Fruit fly (Drosophila melanogaster) whole organism, embryonic: ENCODE data around the gene Gr32a.

ENCODE experiments used
- Abd-B ChIP-seq: fragments of 200-800 bp; sonication (Bioruptor generic); optimal IDR thresholded peaks from 2 replicates; lab custom pipeline; 2018; ENCODE audit warnings: missing biosample characterization, mild to moderate bottlenecking, missing genetic modification characterization, moderate library complexity
- Adf1 ChIP-seq: fragments of 200-800 bp; sonication (Bioruptor generic); IDR thresholded peaks from 2 replicates; pipeline ENCODE4 v1.3.6; 2022; ENCODE audit warnings: missing biosample characterization, missing genetic modification characterization
- Antp ChIP-seq: fragments of 200-800 bp; sonication (Bioruptor generic); optimal IDR thresholded peaks from 3 replicates; lab custom pipeline; 2016; ENCODE audit warnings: missing biosample characterization, missing genetic modification characterization
- Atf-2 ChIP-seq: fragments of 200-800 bp; sonication (Bioruptor generic); optimal IDR thresholded peaks from 2 replicates; lab custom pipeline; 2016; ENCODE audit warnings: missing biosample characterization, missing genetic modification characterization
- CG10431 ChIP-seq: fragments of 200-800 bp; sonication (Bioruptor generic); optimal IDR thresholded peaks from 3 replicates; lab custom pipeline; 2018; ENCODE audit warnings: missing biosample characterization, mild to moderate bottlenecking, missing genetic modification characterization
- CG11093 ChIP-seq: fragments of 200-800 bp; sonication (Bioruptor generic); IDR thresholded peaks from 3 replicates; pipeline ENCODE4 v1.3.6; 2022; ENCODE audit warnings: missing biosample characterization, missing genetic modification characterization
- CG11696 ChIP-seq: fragments of 200-800 bp; sonication (Bioruptor generic); IDR thresholded peaks from 2 replicates; pipeline ENCODE4 v1.3.6; 2022; ENCODE audit warnings: missing biosample characterization, missing genetic modification characterization
- CG12071 ChIP-seq: fragments of 200-800 bp; sonication (Bioruptor generic); optimal IDR thresholded peaks from 3 replicates; lab custom pipeline; 2018; ENCODE audit warnings: missing biosample characterization, mild to moderate bottlenecking, missing genetic modification characterization
- CG12219 ChIP-seq: fragments of 200-800 bp; sonication (Bioruptor generic); optimal IDR thresholded peaks from 3 replicates; lab custom pipeline; 2018; ENCODE audit warnings: missing biosample characterization, mild to moderate bottlenecking, missing genetic modification characterization
- CG12942 ChIP-seq: fragments of 200-800 bp; sonication (Bioruptor generic); optimal IDR thresholded peaks from 3 replicates; lab custom pipeline; 2016; ENCODE audit warnings: missing biosample characterization, missing genetic modification characterization
- CG15269 ChIP-seq: fragments of 200-800 bp; sonication (Bioruptor generic); optimal IDR thresholded peaks from 2 replicates; lab custom pipeline; 2018; ENCODE audit warnings: missing biosample characterization, mild to moderate bottlenecking, missing genetic modification characterization, moderate library complexity
- CG17328 ChIP-seq: fragments of 200-800 bp; sonication (Bioruptor generic); IDR thresholded peaks from 2 replicates; pipeline ENCODE4 v1.3.6; 2022; ENCODE audit warnings: missing biosample characterization, missing genetic modification characterization
- CG2120 ChIP-seq: fragments of 200-800 bp; sonication (Bioruptor generic); optimal IDR thresholded peaks from 3 replicates; lab custom pipeline; 2016; ENCODE audit warnings: missing biosample characterization, missing genetic modification characterization
- CG2875 ChIP-seq: fragments of 200-800 bp; sonication (Bioruptor generic); optimal IDR thresholded peaks from 2 replicates; lab custom pipeline; 2017; ENCODE audit warnings: missing biosample characterization, mild to moderate bottlenecking, missing genetic modification characterization, missing genetic modification reagents
- CG30020 ChIP-seq: fragments of 200-800 bp; optimal IDR thresholded peaks from 2 replicates; lab custom pipeline; 2019; ENCODE audit warnings: missing biosample characterization, mild to moderate bottlenecking, missing genetic modification characterization, moderate library complexity
- CG32772 ChIP-seq: fragments of 200-800 bp; sonication (Bioruptor generic); IDR thresholded peaks from 2 replicates; pipeline ENCODE4 v1.3.6; 2022; ENCODE audit warnings: missing biosample characterization, missing genetic modification characterization
- CG33213 ChIP-seq: fragments of 200-800 bp; sonication (Bioruptor generic); optimal IDR thresholded peaks from 3 replicates; lab custom pipeline; 2016; ENCODE audit warnings: missing biosample characterization, missing genetic modification characterization
- CG34422 ChIP-seq: fragments of 200-800 bp; sonication (Bioruptor generic); IDR thresholded peaks from 3 replicates; pipeline ENCODE4 v1.3.6; 2022; ENCODE audit warnings: missing biosample characterization, missing genetic modification characterization
- CG4404 ChIP-seq: fragments of 200-800 bp; sonication (Bioruptor generic); IDR thresholded peaks from 2 replicates; pipeline ENCODE4 v1.3.6; 2022; ENCODE audit warnings: missing biosample characterization, missing genetic modification characterization
- CG4424 ChIP-seq: fragments of 200-800 bp; sonication (Bioruptor generic); optimal IDR thresholded peaks from 3 replicates; lab custom pipeline; 2016; ENCODE audit warnings: missing biosample characterization, missing genetic modification characterization
- CG7987 ChIP-seq: fragments of 200-800 bp; sonication (Bioruptor generic); optimal IDR thresholded peaks from 2 replicates; lab custom pipeline; 2018; ENCODE audit warnings: missing biosample characterization, mild to moderate bottlenecking, missing genetic modification characterization, moderate library complexity
- CG8924 ChIP-seq: fragments of 200-800 bp; optimal IDR thresholded peaks from 3 replicates; lab custom pipeline; 2019; ENCODE audit warnings: missing biosample characterization, mild to moderate bottlenecking, missing genetic modification characterization, moderate library complexity
- CG9437 ChIP-seq: fragments of 200-800 bp; sonication (Bioruptor generic); optimal IDR thresholded peaks from 2 replicates; lab custom pipeline; 2018; ENCODE audit warnings: missing biosample characterization, mild to moderate bottlenecking, missing genetic modification characterization
- Dek ChIP-seq: fragments of 200-800 bp; sonication (Bioruptor generic); optimal IDR thresholded peaks from 3 replicates; lab custom pipeline; 2019; ENCODE audit warnings: missing biosample characterization, mild to moderate bottlenecking, missing genetic modification characterization, moderate library complexity
- Fer3 ChIP-seq: fragments of 200-800 bp; sonication (Bioruptor generic); optimal IDR thresholded peaks from 2 replicates; lab custom pipeline; 2018; ENCODE audit warnings: missing biosample characterization, mild to moderate bottlenecking, missing genetic modification characterization, moderate library complexity
- HHEX ChIP-seq: fragments of 200-800 bp; sonication (Bioruptor generic); optimal IDR thresholded peaks from 3 replicates; lab custom pipeline; 2017; ENCODE audit warnings: missing biosample characterization, mild to moderate bottlenecking, missing genetic modification characterization, missing genetic modification reagents
- Kr ChIP-seq: fragments of 200-800 bp; sonication (Bioruptor generic); optimal IDR thresholded peaks from 2 replicates; lab custom pipeline; 2017; ENCODE audit warnings: missing biosample characterization, mild to moderate bottlenecking, missing genetic modification characterization
- MBD-R2 ChIP-seq: fragments of 200-800 bp; sonication (Bioruptor generic); IDR thresholded peaks from 2 replicates; pipeline ENCODE4 v1.3.6; 2022; ENCODE audit warnings: missing biosample characterization, missing genetic modification characterization
- MESR4 ChIP-seq: fragments of 200-800 bp; sonication (Bioruptor generic); optimal IDR thresholded peaks from 2 replicates; lab custom pipeline; 2018; ENCODE audit warnings: missing biosample characterization, mild to moderate bottlenecking, missing genetic modification characterization, moderate library complexity
- MTF-1 ChIP-seq: fragments of 200-800 bp; sonication (Bioruptor generic); optimal IDR thresholded peaks from 2 replicates; lab custom pipeline; 2018; ENCODE audit warnings: missing biosample characterization, mild to moderate bottlenecking, missing genetic modification characterization, borderline replicate concordance
- NFAT ChIP-seq: fragments of 200-800 bp; sonication (Bioruptor generic); IDR thresholded peaks from 2 replicates; pipeline ENCODE4 v1.3.6; 2022; ENCODE audit warnings: missing biosample characterization, missing genetic modification characterization
- Taf1 ChIP-seq: fragments of 200-800 bp; sonication (Bioruptor generic); IDR thresholded peaks from 2 replicates; pipeline ENCODE4 v1.3.6; 2022; ENCODE audit warnings: missing biosample characterization, missing genetic modification characterization
- YL-1 ChIP-seq: fragments of 200-800 bp; sonication (Bioruptor generic); optimal IDR thresholded peaks from 3 replicates; lab custom pipeline; 2017; ENCODE audit warnings: missing biosample characterization, mild to moderate bottlenecking, missing genetic modification characterization
- al ChIP-seq: fragments of 200-800 bp; sonication (Bioruptor generic); IDR thresholded peaks from 2 replicates; pipeline ENCODE4 v1.3.6; 2022; ENCODE audit warnings: missing biosample characterization, missing genetic modification characterization
- bigmax ChIP-seq: fragments of 200-800 bp; sonication (Bioruptor generic); optimal IDR thresholded peaks from 2 replicates; lab custom pipeline; 2018; ENCODE audit warnings: missing biosample characterization, mild to moderate bottlenecking, missing genetic modification characterization
- cg ChIP-seq: fragments of 200-800 bp; sonication (Bioruptor generic); optimal IDR thresholded peaks from 3 replicates; lab custom pipeline; 2019; ENCODE audit warnings: missing biosample characterization, mild to moderate bottlenecking, missing genetic modification characterization, moderate library complexity
- dpn ChIP-seq, 2 experiments: fragments of 200-800 bp; sonication (Bioruptor generic); optimal IDR thresholded peaks; 3 replicates each; lab custom pipeline; 2016; ENCODE audit warnings: missing biosample characterization in 2 of 2, missing genetic modification characterization in 2 of 2
- eve ChIP-seq, 2 experiments: fragments of >200 bp; optimal IDR thresholded peaks; 2 replicates each; lab custom pipeline; 2017; ENCODE audit warnings: missing biosample characterization in 2 of 2, missing genetic modification characterization in 2 of 2
- exex ChIP-seq: fragments of 200-800 bp; sonication (Bioruptor generic); optimal IDR thresholded peaks from 4 replicates; lab custom pipeline; 2018; ENCODE audit warnings: missing biosample characterization, mild to moderate bottlenecking, missing genetic modification characterization, moderate library complexity
- fd102C ChIP-seq: fragments of 200-800 bp; sonication (Bioruptor generic); optimal IDR thresholded peaks from 2 replicates; lab custom pipeline; 2018; ENCODE audit warnings: missing biosample characterization, mild to moderate bottlenecking, missing genetic modification characterization, moderate library complexity
- gem ChIP-seq: fragments of 200-800 bp; sonication (Bioruptor generic); optimal IDR thresholded peaks from 2 replicates; lab custom pipeline; 2019; ENCODE audit warnings: missing biosample characterization, mild to moderate bottlenecking, missing genetic modification characterization, moderate library complexity
- gt ChIP-seq: fragments of 200-800 bp; sonication (Bioruptor generic); IDR thresholded peaks from 2 replicates; pipeline ENCODE4 v1.3.6; 2022; ENCODE audit warnings: missing biosample characterization, missing genetic modification characterization
- h ChIP-seq: fragments of >200 bp; optimal IDR thresholded peaks from 2 replicates; lab custom pipeline; 2017
- klu ChIP-seq: fragments of 200-800 bp; sonication (Bioruptor generic); IDR thresholded peaks from 2 replicates; pipeline ENCODE4 v1.3.6; 2022; ENCODE audit warnings: missing biosample characterization, missing genetic modification characterization
- lab ChIP-seq: fragments of 200-800 bp; sonication (Bioruptor generic); optimal IDR thresholded peaks from 3 replicates; lab custom pipeline; 2017; ENCODE audit warnings: missing biosample characterization, missing genetic modification characterization, mild to moderate bottlenecking, moderate library complexity, missing genetic modification reagents
- oc ChIP-seq: fragments of 200-800 bp; sonication (Bioruptor generic); optimal IDR thresholded peaks from 2 replicates; lab custom pipeline; 2018; ENCODE audit warnings: missing biosample characterization, mild to moderate bottlenecking, missing genetic modification characterization, moderate library complexity
- otp ChIP-seq: fragments of 200-800 bp; sonication (Bioruptor generic); IDR thresholded peaks from 3 replicates; pipeline ENCODE4, ENCODE4 v1.3.6; 2022; ENCODE audit warnings: missing biosample characterization, missing genetic modification characterization
- pnt ChIP-seq: fragments of 200-800 bp; sonication (Bioruptor generic); optimal IDR thresholded peaks from 3 replicates; lab custom pipeline; 2016; ENCODE audit warnings: missing biosample characterization, missing genetic modification characterization
- row ChIP-seq: fragments of 200-800 bp; sonication (Bioruptor generic); IDR thresholded peaks from 3 replicates; pipeline ENCODE4 v1.3.6; 2022; ENCODE audit warnings: missing biosample characterization, missing genetic modification characterization
- sens-2 ChIP-seq: fragments of 200-800 bp; sonication (Bioruptor generic); IDR thresholded peaks from 2 replicates; pipeline ENCODE4 v1.3.6; 2022; ENCODE audit warnings: missing biosample characterization, missing genetic modification characterization
- sim ChIP-seq: fragments of 200-800 bp; sonication (Bioruptor generic); IDR thresholded peaks from 2 replicates; pipeline ENCODE4 v1.3.6; 2022; ENCODE audit warnings: missing biosample characterization, missing genetic modification characterization
- wdn ChIP-seq: fragments of 200-800 bp; sonication (Bioruptor generic); IDR thresholded peaks from 2 replicates; pipeline ENCODE4 v1.3.6; 2022; ENCODE audit warnings: missing biosample characterization, missing genetic modification characterization

Gene Gr32a

dm6 chr2L:11091111-11091510 is 22.7 kb upstream of the Gr32a start, which contains the start of gene Wdr59 (continued):
- no peak for TF ChIP-seq CG4404 (GFP tag; lab: Robert Waterston, UW)
- TF ChIP-seq Kr: no peak
- TF ChIP-seq dpn (GFP tag; optimal IDR thresholded peaks at IDR 0.05; lab: Kevin White, UChicago): peak; percentile 22 to 50
- TF ChIP-seq CG15269 (tag; lab: Kevin White, UChicago): no peak
- no peak for TF ChIP-seq Taf1 (GFP tag; lab: Robert Waterston, UW)
- no peak for TF ChIP-seq gt (GFP tag; lab: Robert Waterston, UW)
- no peak for TF ChIP-seq CG9437 (GFP tag; lab: Kevin White, UChicago)
- no peak; the same call in 2 of the 3 replicates for TF ChIP-seq CG34422
- no peak for TF ChIP-seq gem (tag; lab: Kevin White, UChicago)
- TF ChIP-seq oc (tag; lab: Kevin White, UChicago): no peak
- TF ChIP-seq row (GFP tag; lab: Robert Waterston, UW): peak; percentile 93
- TF ChIP-seq CG7987 (GFP tag; lab: Kevin White, UChicago): no peak
- no peak for TF ChIP-seq CG12071 (GFP tag; lab: Kevin White, UChicago)
- no peak for TF ChIP-seq lab
- no peak for TF ChIP-seq CG33213 (GFP tag; lab: Kevin White, UChicago)
- TF ChIP-seq h: no peak
- peak; percentile 26; the same call in 1 of the 2 replicates for TF ChIP-seq al (GFP tag; lab: Robert Waterston, UW)
- peak; percentile 49; the same call in 1 of the 2 replicates for TF ChIP-seq MBD-R2 (GFP tag; lab: Robert Waterston, UW)
- TF ChIP-seq Abd-B (GFP tag; lab: Kevin White, UChicago): peak; percentile 58
- TF ChIP-seq fd102C: no peak
- no peak for TF ChIP-seq eve (GFP tag; optimal IDR thresholded peaks at IDR 0.05; lab: Kevin White, UChicago)
- no peak for TF ChIP-seq CG17328 (GFP tag; lab: Robert Waterston, UW)
- no peak for TF ChIP-seq exex (tag; lab: Kevin White, UChicago)
- TF ChIP-seq HHEX (GFP tag; lab: Kevin White, UChicago): no peak
- TF ChIP-seq pnt (GFP tag; lab: Kevin White, UChicago): no peak
- TF ChIP-seq Antp: no peak
- TF ChIP-seq YL-1 (GFP tag; lab: Kevin White, UChicago): peak; percentile 25
- TF ChIP-seq CG2875 (GFP tag; lab: Kevin White, UChicago): no peak
- TF ChIP-seq wdn (GFP tag; lab: Robert Waterston, UW): no peak
- peak; percentile 43 for TF ChIP-seq CG4424
- TF ChIP-seq otp: no peak
- TF ChIP-seq CG2120 (GFP tag; lab: Kevin White, UChicago): peak; percentile 62
- no peak for TF ChIP-seq MTF-1
- TF ChIP-seq cg (GFP tag; lab: Kevin White, UChicago): no peak
- no peak for TF ChIP-seq CG10431 (GFP tag; lab: Kevin White, UChicago)
- TF ChIP-seq Fer3 (tag; lab: Kevin White, UChicago): no peak
- TF ChIP-seq klu (GFP tag; lab: Robert Waterston, UW): no peak
- peak; percentile 29 for TF ChIP-seq CG8924 (tag; lab: Kevin White, UChicago)
- TF ChIP-seq sim (GFP tag; lab: Robert Waterston, UW): no peak
- TF ChIP-seq CG30020: peak; percentile 44
- peak; percentile 31; the same call in 1 of the 2 replicates for TF ChIP-seq CG32772 (GFP tag; lab: Robert Waterston, UW)
- TF ChIP-seq CG11696: no peak
- no peak for TF ChIP-seq NFAT (GFP tag; lab: Robert Waterston, UW)
- TF ChIP-seq Dek (tag; lab: Kevin White, UChicago): peak; percentile 51
- no peak for TF ChIP-seq CG11093
- TF ChIP-seq Atf-2 (GFP tag; lab: Kevin White, UChicago): no peak
- TF ChIP-seq MESR4 (GFP tag; lab: Kevin White, UChicago): no peak
- TF ChIP-seq CG12219 (GFP tag; lab: Kevin White, UChicago): no peak
- peak; percentile 16 for TF ChIP-seq CG12942 (GFP tag; lab: Kevin White, UChicago)
- TF ChIP-seq sens-2: no peak
- TF ChIP-seq bigmax: no peak
- no peak for TF ChIP-seq Adf1 (GFP tag; lab: Robert Waterston, UW)
